Fruit fly (Drosophila melanogaster): ENCODE results near the gene Blimp-1.

dm6 chr3L:5663876-5664718 lies 33.3 kb downstream of the Blimp-1 start, which contains the start of gene CG46320:
- TF ChIP-seq EcR (GFP tag; optimal IDR thresholded peaks at IDR 0.05) = no peak
- TF ChIP-seq Dll (optimal IDR thresholded peaks at IDR 0.05) = no peak

Measured in whole organism.